Worm (Caenorhabditis elegans) whole organism, L4/young adult: ENCODE measurements around the gene F10C5.3.

Experiments
- dao-5 ChIP-seq: sonication (generic microtip); optimal IDR thresholded peaks from 2 replicates; lab custom pipeline; 2016; ENCODE audit warnings: missing genotype, missing genetic modification characterization, moderate library complexity, missing compliant biosample characterization
- him-1 ChIP-seq: sonication (generic microtip); optimal IDR thresholded peaks from 2 replicates; lab custom pipeline; 2016; ENCODE audit warnings: missing genotype, missing genetic modification reagents, missing genetic modification characterization, missing compliant biosample characterization

DNA sequence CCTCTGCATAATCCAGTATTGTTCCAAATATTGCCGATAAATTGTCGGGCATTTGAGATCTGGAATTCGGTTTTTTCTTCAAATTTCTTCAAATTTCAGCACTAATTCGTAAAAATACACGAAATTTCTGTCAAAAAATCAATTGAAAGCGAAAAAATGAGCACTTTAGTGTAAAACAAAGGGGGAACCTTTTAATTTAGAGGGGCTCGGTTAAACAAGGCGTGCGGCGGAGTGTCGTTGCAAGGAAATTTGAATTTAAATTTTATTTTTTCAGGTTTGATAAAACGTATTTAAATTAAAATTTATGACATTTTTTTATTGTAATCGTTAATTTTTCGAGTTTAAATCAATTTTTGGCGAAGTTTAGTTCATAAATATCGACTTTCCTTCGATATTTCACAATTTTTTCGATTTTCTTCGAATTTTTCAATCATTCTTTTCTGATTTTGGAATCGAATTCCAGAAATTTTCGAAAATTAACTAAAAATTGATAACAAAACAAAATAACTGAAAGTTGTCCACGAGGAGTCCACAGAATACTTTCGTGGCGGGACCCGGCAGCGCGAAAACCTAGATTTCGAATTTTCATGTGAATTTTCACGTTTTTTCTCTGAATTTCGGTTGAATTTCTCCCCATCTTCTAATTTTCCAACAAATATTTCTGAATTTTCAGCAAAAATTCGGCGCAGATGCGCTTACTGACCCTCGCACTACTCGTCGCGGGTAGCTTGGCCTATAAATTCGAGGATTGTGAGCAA lies 11.8 kb upstream of the F10C5.3 start, which contains the start of the genes magu-1 and nemp-1:
- TF ChIP-seq him-1 (tag; lab: Kevin White, UChicago) = no peak
- TF ChIP-seq dao-5 = no peak
